Worm (Caenorhabditis elegans): ENCODE results near the gene col-37.

col-37 gene

ce11 chrV:12181310-12181709 lies 13.8 kb upstream of the col-37 start, which contains the start of gene elpc-3:
Gene elpc-3 (minus strand): TSS chrV:12181410.
- no peak for TF ChIP-seq him-1 (tag; optimal IDR thresholded peaks at IDR 0.05)
- TF ChIP-seq lsy-27 (tag; optimal IDR thresholded peaks at IDR 0.05; ENCODE audit: borderline replicate concordance, insufficient read depth) = no peak
- no peak for TF ChIP-seq egl-44 (GFP tag; IDR thresholded peaks at IDR 0.05)
- no peak for TF ChIP-seq egl-18 (GFP tag; IDR thresholded peaks at IDR 0.05)
- no peak for TF ChIP-seq xnd-1 (tag; optimal IDR thresholded peaks at IDR 0.05)
- no peak for TF ChIP-seq ama-1 (optimal IDR thresholded peaks at IDR 0.05)
- peak in 1 of 2 experiments; percentile 27 for TF ChIP-seq ama-1 (GFP tag; optimal IDR thresholded peaks at IDR 0.05)
- TF ChIP-seq hmg-20 (GFP tag; IDR thresholded peaks at IDR 0.05) = no peak

ce11 chrV:12179338-12179737 lies 11.8 kb upstream of the col-37 start, which contains the start of gene clec-224:
Gene clec-224 (minus strand): TSS chrV:12179438.
- TF ChIP-seq snpc-4 (GFP tag; optimal IDR thresholded peaks at IDR 0.05) (no peak), snpc-4 (tag; optimal IDR thresholded peaks at IDR 0.05) (no peak), ceh-58 (GFP tag; IDR thresholded peaks at IDR 0.05) (no peak), K11D2.4 (GFP tag; IDR thresholded peaks at IDR 0.05) (no peak), tbx-9 (tag; optimal IDR thresholded peaks at IDR 0.05; ENCODE audit: borderline replicate concordance) (no peak), Y67H2A.10 (GFP tag; conservative IDR thresholded peaks at IDR 0.05) (no peak), B0019.2 (GFP tag; conservative IDR thresholded peaks at IDR 0.05) (no peak), attf-5 (GFP tag; optimal IDR thresholded peaks at IDR 0.05) (no peak), gei-17 (GFP tag; optimal IDR thresholded peaks at IDR 0.05) (no peak)

DNA sequence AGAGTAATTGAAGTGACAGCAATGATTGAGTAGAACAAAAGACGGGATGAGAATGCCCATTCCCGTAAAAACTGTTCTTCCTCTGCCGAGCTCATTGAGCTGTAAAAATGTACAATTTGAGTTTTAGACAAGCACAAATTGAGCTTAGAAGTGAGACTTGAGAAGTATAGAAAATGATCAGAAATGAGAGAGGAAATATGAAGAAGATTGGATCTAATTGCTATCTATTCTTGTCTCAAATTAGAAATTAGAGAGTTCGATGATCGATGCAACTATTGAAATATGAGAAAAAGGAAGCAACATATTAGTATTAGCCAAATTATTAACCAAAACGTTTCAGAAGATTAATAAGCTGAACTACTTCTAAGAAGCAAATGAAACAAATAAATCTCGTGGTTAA lies 2.6 kb upstream of the col-37 start, which contains the start of gene ZK863.1:
Gene ZK863.1 (minus strand): TSS at position 101 of the 400 bp plus-strand sequence.
- TF ChIP-seq snpc-1.1 (tag; optimal IDR thresholded peaks at IDR 0.05; ENCODE audit: insufficient read depth) = no peak

ce11 chrV:12167031-12167430 lies 522 bp downstream of the col-37 start:
- peak; percentile 96 for TF ChIP-seq egrh-3 (GFP tag; IDR thresholded peaks at IDR 0.05)
- no peak for TF ChIP-seq madf-8 (GFP tag; conservative IDR thresholded peaks at IDR 0.05)
- no peak for TF ChIP-seq ztf-3 (GFP tag; optimal IDR thresholded peaks at IDR 0.05)
- no peak for TF ChIP-seq ztf-25 (GFP tag; IDR thresholded peaks at IDR 0.05)
- 0 out of 2 replicates have a peak, but pooled peaks have one; percentile 66 for TF ChIP-seq aptf-3 (GFP tag; IDR thresholded peaks at IDR 0.05)
- no peak for TF ChIP-seq attf-5 (GFP tag; optimal IDR thresholded peaks at IDR 0.05)
- no peak for TF ChIP-seq ZK185.1 (tag; optimal IDR thresholded peaks at IDR 0.05; ENCODE audit: poor library complexity, severe bottlenecking)
- no peak for TF ChIP-seq him-1 (tag; optimal IDR thresholded peaks at IDR 0.05)
- no peak for TF ChIP-seq C06A6.2 (GFP tag; conservative IDR thresholded peaks at IDR 0.05)
- TF ChIP-seq F39B2.1 (GFP tag; IDR thresholded peaks at IDR 0.05) = no peak
- no peak for TF ChIP-seq somi-1 (GFP tag; optimal IDR thresholded peaks at IDR 0.05)
- no peak for TF ChIP-seq lin-26 (GFP tag; IDR thresholded peaks at IDR 0.05)
- no peak for TF ChIP-seq dox-1 (GFP tag; IDR thresholded peaks at IDR 0.05)
- TF ChIP-seq hrde-1 (tag; optimal IDR thresholded peaks at IDR 0.05; ENCODE audit: borderline replicate concordance) = no peak
- TF ChIP-seq nhr-90 (tag; optimal IDR thresholded peaks at IDR 0.05) = no peak

- no peak for TF ChIP-seq F22D6.2 (tag; optimal IDR thresholded peaks at IDR 0.05)
- TF ChIP-seq ztf-22 (GFP tag; optimal IDR thresholded peaks at IDR 0.05) = no peak
- TF ChIP-seq akir-1 (GFP tag; optimal IDR thresholded peaks at IDR 0.05) = no peak
- no peak for TF ChIP-seq cebp-1 (GFP tag; IDR thresholded peaks at IDR 0.05)
- TF ChIP-seq cebp-1 (tag; optimal IDR thresholded peaks at IDR 0.05) = no peak
- no peak for TF ChIP-seq hlh-26 (GFP tag; conservative IDR thresholded peaks at IDR 0.05)
- TF ChIP-seq sdz-38 (tag; optimal IDR thresholded peaks at IDR 0.05) = no peak
- TF ChIP-seq rcor-1 (GFP tag; IDR thresholded peaks at IDR 0.05) = no peak
- TF ChIP-seq nhr-80 (tag; optimal IDR thresholded peaks at IDR 0.05) = no peak
- TF ChIP-seq ceh-79 (tag; optimal IDR thresholded peaks at IDR 0.05) = no peak
- TF ChIP-seq Y79H2A.3 (GFP tag; conservative IDR thresholded peaks at IDR 0.05) = no peak
- no peak for TF ChIP-seq madf-3 (GFP tag; IDR thresholded peaks at IDR 0.05)
- TF ChIP-seq tbx-9 (tag; optimal IDR thresholded peaks at IDR 0.05; ENCODE audit: borderline replicate concordance) = no peak
- TF ChIP-seq aptf-3 (GFP tag; IDR thresholded peaks at IDR 0.05) = no peak
- no peak for TF ChIP-seq ceh-27 (GFP tag; optimal IDR thresholded peaks at IDR 0.05)
Observed at ce11 chrV:12162906-12163305, 4.6 kb downstream of the col-37 start, which contains the start of gene srj-4. Gene srj-4 (plus strand): TSS chrV:12163206.

Measured in whole organism, young adult.